Worm (Caenorhabditis elegans): ENCODE results near the gene acs-6.

acs-6 gene

ce11 chrII:7050021-7050722 is 11.7 kb upstream of the acs-6 start, which contains the start of the genes tcer-1 and ZK1127.5:
Gene tcer-1, minus strand, starts transcription at chrII:7050071.
Gene ZK1127.5, plus strand, starts transcription at chrII:7050672.
- TF ChIP-seq attf-6 (GFP tag; IDR thresholded peaks at IDR 0.05) (no peak), lin-26 (GFP tag; IDR thresholded peaks at IDR 0.05) (no peak), let-526 (GFP tag; IDR thresholded peaks at IDR 0.05) (no peak), dpl-1 (GFP tag; optimal IDR thresholded peaks at IDR 0.05) (peak; percentile 63), B0261.1 (tag; optimal IDR thresholded peaks at IDR 0.05) (no peak), K11D2.4 (GFP tag; IDR thresholded peaks at IDR 0.05) (no peak), ztf-22 (GFP tag; optimal IDR thresholded peaks at IDR 0.05) (no peak), attf-3 (GFP tag; conservative IDR thresholded peaks at IDR 0.05) (no peak), zim-3 (tag; optimal IDR thresholded peaks at IDR 0.05) (no peak), ceh-79 (tag; optimal IDR thresholded peaks at IDR 0.05) (no peak), pha-4 (tag; optimal IDR thresholded peaks at IDR 0.05) (no peak), madf-10 (tag; optimal IDR thresholded peaks at IDR 0.05) (no peak), die-1 (tag; optimal IDR thresholded peaks at IDR 0.05) (no peak), cebp-1 (GFP tag; IDR thresholded peaks at IDR 0.05) (no peak), cebp-1 (tag; optimal IDR thresholded peaks at IDR 0.05) (peak; percentile 1), unc-130 (GFP tag; optimal IDR thresholded peaks at IDR 0.05) (no peak), madf-8 (GFP tag; conservative IDR thresholded peaks at IDR 0.05) (peak; percentile 60), B0035.1 (tag; optimal IDR thresholded peaks at IDR 0.05) (no peak), F23B12.7 (tag; optimal IDR thresholded peaks at IDR 0.05; ENCODE audit: insufficient read depth) (no peak), F57A8.1 (GFP tag; optimal IDR thresholded peaks at IDR 0.05) (no peak), F10E7.11 (tag; optimal IDR thresholded peaks at IDR 0.05) (no peak), ztf-3 (GFP tag; optimal IDR thresholded peaks at IDR 0.05) (no peak), mxl-1 (tag; optimal IDR thresholded peaks at IDR 0.05) (no peak), F22D6.2 (tag; optimal IDR thresholded peaks at IDR 0.05) (no peak), atf-7 (tag; optimal IDR thresholded peaks at IDR 0.05) (no peak), egl-44 (GFP tag; IDR thresholded peaks at IDR 0.05) (no peak), lir-1 (GFP tag; conservative IDR thresholded peaks at IDR 0.05) (no peak), somi-1 (GFP tag; optimal IDR thresholded peaks at IDR 0.05) (no peak), lag-1 (GFP tag; IDR thresholded peaks at IDR 0.05) (no peak), snpc-3.4 (tag; optimal IDR thresholded peaks at IDR 0.05) (peak; percentile 47), sptf-2 (GFP tag; optimal IDR thresholded peaks at IDR 0.05) (no peak), mes-4 (tag; optimal IDR thresholded peaks at IDR 0.05) (no peak), madf-6 (GFP tag; IDR thresholded peaks at IDR 0.05) (peak; percentile 69), snpc-1.3 (tag; optimal IDR thresholded peaks at IDR 0.05; ENCODE audit: insufficient read depth) (peak; percentile 56), nhr-27 (tag; optimal IDR thresholded peaks at IDR 0.05) (no peak), athp-1 (tag; optimal IDR thresholded peaks at IDR 0.05) (no peak), hmg-1.2 (GFP tag; IDR thresholded peaks at IDR 0.05) (peak; percentile 39; the same call in 1 of the 2 replicates), F33H1.4 (GFP tag; IDR thresholded peaks at IDR 0.05) (0 out of 2 replicates have a peak, but pooled peaks have one; percentile 44), lin-54 (GFP tag; optimal IDR thresholded peaks at IDR 0.05) (peak; percentile 60), nfyb-1 (GFP tag; IDR thresholded peaks at IDR 0.05) (no peak), F52B5.7 (tag; optimal IDR thresholded peaks at IDR 0.05) (no peak), zfh-2 (GFP tag; conservative IDR thresholded peaks at IDR 0.05) (no peak), mel-28 (tag; optimal IDR thresholded peaks at IDR 0.05; ENCODE audit: borderline replicate concordance) (no peak), lin-40 (tag; optimal IDR thresholded peaks at IDR 0.05) (no peak), fkh-3 (tag; optimal IDR thresholded peaks at IDR 0.05) (no peak), Y53G8AR.9 (GFP tag; conservative IDR thresholded peaks at IDR 0.05) (no peak), lsl-1 (GFP tag; optimal IDR thresholded peaks at IDR 0.05) (peak; percentile 65), xnd-1 (tag; optimal IDR thresholded peaks at IDR 0.05) (no peak)
